Worm (Caenorhabditis elegans) whole organism, mixed stage, embryonic: ENCODE measurements around the gene nuaf-1.

Source experiments
- cnd-1 ChIP-seq: fragments of 200-800 bp; sonication (Bioruptor generic); optimal IDR thresholded peaks from 2 replicates; lab custom pipeline; 2018; ENCODE audit warnings: mild to moderate bottlenecking, missing genetic modification characterization, missing compliant biosample characterization
- lsy-2 ChIP-seq: fragments of 150-350 bp; optimal IDR thresholded peaks from 2 replicates; lab custom pipeline; 2014; ENCODE audit warnings: missing biosample characterization, missing genetic modification characterization
- nhr-12 ChIP-seq: fragments of 150-350 bp; optimal IDR thresholded peaks from 2 replicates; lab custom pipeline; 2014; ENCODE audit warnings: missing biosample characterization, missing genetic modification characterization
- pha-4 ChIP-seq: fragments of 150-350 bp; optimal IDR thresholded peaks from 2 replicates; lab custom pipeline; 2018; ENCODE audit warnings: missing biosample characterization, missing genetic modification reagents, missing genetic modification characterization
- snpc-4 ChIP-seq: fragments of 150-350 bp; optimal IDR thresholded peaks from 2 replicates; lab custom pipeline; 2014; ENCODE audit warnings: missing biosample characterization, missing genetic modification characterization
- unc-39 ChIP-seq: fragments of 150-350 bp; optimal IDR thresholded peaks from 2 replicates; lab custom pipeline; 2014; ENCODE audit warnings: missing biosample characterization, missing genetic modification characterization

ce11 chrV:13529165-13529564 lies 39.3 kb downstream of the nuaf-1 start:
- no peak for TF ChIP-seq cnd-1 (tag; lab: Kevin White, UChicago)
- no peak for TF ChIP-seq nhr-12 (tag; lab: Kevin White, UChicago)
- no peak for TF ChIP-seq lsy-2 (tag; lab: Kevin White, UChicago)
- TF ChIP-seq pha-4 (tag; lab: Kevin White, UChicago), result no peak
- no peak for TF ChIP-seq snpc-4 (tag; lab: Kevin White, UChicago)
- TF ChIP-seq unc-39 (tag; lab: Kevin White, UChicago), result no peak
